Fruit fly (Drosophila melanogaster) whole organism, wandering third instar larva: ENCODE measurements around the gene CG42263.

ENCODE experiments used
- Abd-B ChIP-seq: fragments of >200 bp; optimal IDR thresholded peaks from 2 replicates; lab custom pipeline; 2017; ENCODE audit warnings: missing biosample characterization, missing genetic modification characterization
- CrebA ChIP-seq: fragments of 200-800 bp; sonication (Bioruptor generic); optimal IDR thresholded peaks from 2 replicates; lab custom pipeline; 2016; ENCODE audit warnings: missing biosample characterization, mild to moderate bottlenecking, missing genetic modification characterization, borderline replicate concordance
- GATAd ChIP-seq: sonication (Bioruptor generic); optimal IDR thresholded peaks from 2 replicates; lab custom pipeline; 2016; ENCODE audit warnings: missing biosample characterization, missing genetic modification characterization
- HLH106 ChIP-seq: fragments of 200-800 bp; optimal IDR thresholded peaks from 3 replicates; lab custom pipeline; 2019; ENCODE audit warnings: missing biosample characterization, mild to moderate bottlenecking, missing genetic modification characterization, moderate library complexity
- Myc ChIP-seq: fragments of >200 bp; optimal IDR thresholded peaks from 2 replicates; lab custom pipeline; 2017
- OdsH ChIP-seq: fragments of 200-800 bp; sonication (Bioruptor generic); optimal IDR thresholded peaks from 2 replicates; lab custom pipeline; 2016; ENCODE audit warnings: missing biosample characterization, mild to moderate bottlenecking, missing genetic modification characterization
- Rel ChIP-seq, 2 experiments: fragments of 200-800 bp; sonication (Bioruptor generic) in 1 of 2; optimal IDR thresholded peaks; 2 replicates in 1 of 2; 3 replicates in 1 of 2; lab custom pipeline; 2016 to 2019; ENCODE audit warnings: mild to moderate bottlenecking in 2 of 2, missing biosample characterization in 2 of 2, missing genetic modification characterization in 2 of 2, moderate library complexity in 1 of 2
- br ChIP-seq: fragments of 200-800 bp; sonication (Bioruptor generic); optimal IDR thresholded peaks from 2 replicates; lab custom pipeline; 2016; ENCODE audit warnings: missing biosample characterization, missing genetic modification characterization
- h ChIP-seq: fragments of 200-800 bp; sonication (Bioruptor generic); optimal IDR thresholded peaks from 3 replicates; lab custom pipeline; 2016; ENCODE audit warnings: missing biosample characterization, mild to moderate bottlenecking, missing genetic modification characterization
- pan ChIP-seq: fragments of >200 bp; optimal IDR thresholded peaks from 2 replicates; lab custom pipeline; 2017
- usp ChIP-seq: fragments of >200 bp; optimal IDR thresholded peaks from 2 replicates; lab custom pipeline; 2017; ENCODE audit warnings: missing biosample characterization, missing genetic modification characterization
- woc ChIP-seq: sonication (Bioruptor generic); optimal IDR thresholded peaks from 2 replicates; lab custom pipeline; 2016; ENCODE audit warnings: missing biosample characterization, mild to moderate bottlenecking, missing genetic modification characterization

DNA sequence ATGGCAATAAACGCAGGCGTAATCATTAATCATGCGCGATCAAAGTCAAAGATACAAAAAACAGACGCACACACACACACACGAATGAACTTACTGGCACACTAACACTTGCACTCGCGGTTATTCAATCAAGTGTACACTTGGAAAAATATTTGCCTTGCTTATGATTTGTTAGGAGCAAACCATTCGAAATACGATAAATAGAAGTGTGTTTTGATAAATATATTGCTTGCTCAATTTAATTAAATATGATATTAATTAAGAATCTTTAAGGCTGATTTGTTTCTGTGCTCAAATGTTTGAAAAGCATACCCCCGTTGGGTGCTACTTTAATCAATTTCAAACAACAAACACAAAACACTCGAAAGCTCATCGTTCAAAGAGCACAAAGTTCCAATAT is 10.1 kb downstream of the CG42263 start:
- TF ChIP-seq HLH106 (tag; lab: Kevin White, UChicago) (no peak), OdsH (no peak), Rel (GFP tag; optimal IDR thresholded peaks at IDR 0.05; lab: Kevin White, UChicago) (no peak), Rel (tag; optimal IDR thresholded peaks at IDR 0.05; lab: Kevin White, UChicago) (no peak), pan (lab: Kevin White, UChicago) (no peak), CrebA (GFP tag; lab: Kevin White, UChicago) (no peak), Abd-B (GFP tag; lab: Kevin White, UChicago) (no peak), woc (GFP tag; lab: Kevin White, UChicago) (no peak), GATAd (no peak), br (GFP tag; lab: Kevin White, UChicago) (no peak), Myc (lab: Kevin White, UChicago) (no peak), h (GFP tag; lab: Kevin White, UChicago) (no peak), usp (GFP tag; lab: Kevin White, UChicago) (no peak)
